Fruit fly (Drosophila melanogaster) whole organism, prepupa: Measurements from ENCODE around the gene dsd.

ENCODE experiments used
- CG10631 ChIP-seq: fragments of 200-800 bp; sonication (Bioruptor generic); optimal IDR thresholded peaks from 2 replicates; lab custom pipeline; 2016; ENCODE audit warnings: missing biosample characterization, missing genetic modification characterization
- CG11762 ChIP-seq: fragments of 200-800 bp; sonication (Bioruptor generic); optimal IDR thresholded peaks from 3 replicates; lab custom pipeline; 2016; ENCODE audit warnings: missing biosample characterization, missing genetic modification characterization; ENCODE audit not compliant: insufficient read depth
- CG11902 ChIP-seq: fragments of 200-800 bp; sonication (Bioruptor generic); optimal IDR thresholded peaks from 3 replicates; lab custom pipeline; 2016; ENCODE audit warnings: missing biosample characterization, missing genetic modification characterization
- Gug ChIP-seq: fragments of 200-800 bp; sonication (Bioruptor generic); IDR thresholded peaks from 2 replicates; pipeline ENCODE4 v1.3.6; 2022; ENCODE audit warnings: missing biosample characterization, missing genetic modification characterization
- Hr39 ChIP-seq: fragments of 200-800 bp; sonication (Bioruptor generic); optimal IDR thresholded peaks from 2 replicates; lab custom pipeline; 2016; ENCODE audit warnings: missing biosample characterization, missing genetic modification characterization
- Lpt ChIP-seq: fragments of 200-800 bp; sonication (Bioruptor generic); optimal IDR thresholded peaks from 3 replicates; lab custom pipeline; 2016; ENCODE audit warnings: missing biosample characterization, missing genetic modification characterization
- cyc ChIP-seq: fragments of 200-800 bp; sonication (Bioruptor generic); optimal IDR thresholded peaks from 3 replicates; lab custom pipeline; 2016; ENCODE audit warnings: missing biosample characterization, missing genetic modification characterization
- fd59A ChIP-seq: fragments of 200-800 bp; sonication (Bioruptor generic); optimal IDR thresholded peaks from 2 replicates; lab custom pipeline; 2017; ENCODE audit warnings: missing biosample characterization, mild to moderate bottlenecking, missing genetic modification characterization, missing genetic modification reagents

DNA sequence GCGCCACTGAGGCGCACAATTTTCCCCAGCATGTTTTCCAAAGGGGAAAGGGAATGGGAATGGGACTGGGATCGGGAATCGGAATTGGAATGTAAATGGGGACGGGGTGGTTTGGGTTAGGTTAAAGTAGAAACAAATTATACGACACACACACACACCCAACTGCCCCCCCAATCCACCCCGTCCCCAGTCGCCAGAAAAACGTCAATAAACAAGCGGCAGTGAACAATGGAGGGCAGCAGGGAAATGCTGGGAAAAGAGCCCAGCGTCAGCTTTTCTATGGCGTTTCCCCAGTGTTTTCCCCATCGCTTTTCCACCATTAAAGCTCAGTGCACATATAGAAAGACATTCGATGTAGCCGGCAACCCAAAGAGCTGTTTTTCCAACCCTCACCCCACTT is 3.4 kb upstream of the dsd start:
- TF ChIP-seq cyc (no peak), CG11902 (GFP tag; lab: Kevin White, UChicago) (no peak), fd59A (GFP tag; lab: Kevin White, UChicago) (no peak), CG10631 (GFP tag; lab: Kevin White, UChicago) (no peak), Gug (GFP tag; lab: Robert Waterston, UW) (no peak), Hr39 (GFP tag; lab: Kevin White, UChicago) (no peak), CG11762 (GFP tag; lab: Kevin White, UChicago) (no peak), Lpt (GFP tag; lab: Kevin White, UChicago) (no peak)
